Fruit fly (Drosophila melanogaster): ENCODE data around the gene CG12237.

Gene CG12237

dm6 chrX:19608042-19608609, 34.5 kb downstream of the CG12237 start (continued):
- TF ChIP-seq CG6791 (GFP tag; IDR thresholded peaks at IDR 0.05; ENCODE audit: partially characterized antibody): peak; percentile 72; the same call in 2 of the 3 replicates
- no peak for TF ChIP-seq CG11398 (GFP tag; optimal IDR thresholded peaks at IDR 0.05)
- TF ChIP-seq CG32767 (GFP tag; IDR thresholded peaks at IDR 0.05): no peak
- TF ChIP-seq fu2 (GFP tag; optimal IDR thresholded peaks at IDR 0.05): no peak
- TF ChIP-seq CG34376 (GFP tag; optimal IDR thresholded peaks at IDR 0.05): peak; percentile 86
- TF ChIP-seq CG12659 (GFP tag; optimal IDR thresholded peaks at IDR 0.05): no peak
- TF ChIP-seq so (GFP tag; IDR thresholded peaks at IDR 0.05): peak; percentile 80; the same call in 2 of the 3 replicates
- TF ChIP-seq CG42726 (GFP tag; IDR thresholded peaks at IDR 0.05; ENCODE audit: partially characterized antibody): no peak
- TF ChIP-seq eyg (GFP tag; optimal IDR thresholded peaks at IDR 0.05): no peak
- TF ChIP-seq CG12104 (GFP tag; optimal IDR thresholded peaks at IDR 0.05): no peak
- no peak for TF ChIP-seq sens (GFP tag)
- no peak for TF ChIP-seq CG14710 (tag; optimal IDR thresholded peaks at IDR 0.05)
- peak; percentile 82 for TF ChIP-seq CG10543 (GFP tag; optimal IDR thresholded peaks at IDR 0.05)
- TF ChIP-seq Xrp1 (GFP tag; IDR thresholded peaks at IDR 0.05): peak; percentile 17; the same call in 1 of the 2 replicates
- TF ChIP-seq Bgb (GFP tag; IDR thresholded peaks at IDR 0.05; ENCODE audit: partially characterized antibody): peak; percentile 48; the same call in 1 of the 2 replicates
- TF ChIP-seq pzg (GFP tag; optimal IDR thresholded peaks at IDR 0.05): no peak
- no peak for TF ChIP-seq cad (GFP tag; optimal IDR thresholded peaks at IDR 0.05)

DNA sequence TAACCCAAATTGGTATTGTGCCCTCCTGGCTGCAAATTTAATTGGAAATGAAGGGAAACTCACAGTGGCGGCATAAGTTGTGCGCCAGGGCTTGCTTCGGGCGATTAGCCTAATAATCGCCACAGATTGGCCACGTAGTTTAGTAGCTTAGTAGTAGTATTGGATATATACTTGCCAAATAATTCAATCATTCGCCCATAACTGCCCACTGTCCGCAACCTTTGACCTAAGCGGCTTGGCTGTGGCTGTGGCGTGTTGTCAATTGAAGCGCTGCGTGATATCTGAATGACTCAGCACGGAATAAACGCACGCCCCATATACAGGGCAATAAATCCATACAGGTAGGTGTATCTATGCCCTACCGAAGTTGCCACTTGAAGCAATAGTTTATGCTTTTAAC, 35.7 kb downstream of the CG12237 start:
- TF ChIP-seq dmrt11E (tag; optimal IDR thresholded peaks at IDR 0.05) (no peak), Meics (GFP tag; optimal IDR thresholded peaks at IDR 0.05) (no peak), crc (GFP tag; optimal IDR thresholded peaks at IDR 0.05) (no peak), CG15514 (GFP tag; optimal IDR thresholded peaks at IDR 0.05) (peak; percentile 8), BEAF-32 (GFP tag; optimal IDR thresholded peaks at IDR 0.05) (no peak), pan (optimal IDR thresholded peaks at IDR 0.05) (no peak), pan (GFP tag; optimal IDR thresholded peaks at IDR 0.05 in 1 of 2, IDR thresholded peaks at IDR 0.05 in 1 of 2) (no peak), Aef1 (GFP tag; IDR thresholded peaks at IDR 0.05) (no peak), CG34224 (GFP tag; IDR thresholded peaks at IDR 0.05; ENCODE audit: partially characterized antibody) (no peak), Ets97D (GFP tag; optimal IDR thresholded peaks at IDR 0.05) (no peak), unpg (GFP tag; optimal IDR thresholded peaks at IDR 0.05) (no peak), Hr78 (GFP tag; optimal IDR thresholded peaks at IDR 0.05) (peak in 1 of 2 experiments; percentile 93), CG14050 (GFP tag; IDR thresholded peaks at IDR 0.05) (no peak), org-1 (GFP tag; optimal IDR thresholded peaks at IDR 0.05) (no peak), CG6683 (GFP tag; optimal IDR thresholded peaks at IDR 0.05) (no peak), row (GFP tag; IDR thresholded peaks at IDR 0.05) (0 out of 3 replicates have a peak, but pooled peaks have one; percentile 17), pzg (GFP tag; optimal IDR thresholded peaks at IDR 0.05) (no peak), CG17802 (tag; optimal IDR thresholded peaks at IDR 0.05) (no peak), CG8388 (GFP tag; optimal IDR thresholded peaks at IDR 0.05) (peak; percentile 70), Med (GFP tag) (peak; percentile 42), onecut (GFP tag; IDR thresholded peaks at IDR 0.05) (no peak), slou (GFP tag; optimal IDR thresholded peaks at IDR 0.05) (no peak), zf30C (GFP tag; optimal IDR thresholded peaks at IDR 0.05) (no peak), CG10274 (GFP tag; optimal IDR thresholded peaks at IDR 0.05) (no peak), CG7839 (tag; optimal IDR thresholded peaks at IDR 0.05) (no peak), ci (GFP tag; IDR thresholded peaks at IDR 0.05) (0 out of 3 replicates have a peak, but pooled peaks have one; percentile 18)

All from whole organism, embryonic.